Worm (Caenorhabditis elegans): ENCODE data around the gene F35H10.2.
A peak's percentile ranks its signal among the peaks of the same experiment; 100 is the strongest.

The F35H10.2 gene

ce11 chrIV:8328913-8329312, at the start of gene F35H10.2:
F35H10.2 (plus strand) TSS chrIV:8329213.
- TF ChIP-seq nhr-237 (tag; optimal IDR thresholded peaks at IDR 0.05) = no peak
- TF ChIP-seq lin-11 (tag; optimal IDR thresholded peaks at IDR 0.05) = no peak
- no peak for TF ChIP-seq unc-39 (tag; optimal IDR thresholded peaks at IDR 0.05)
- no peak for TF ChIP-seq elt-1 (tag; optimal IDR thresholded peaks at IDR 0.05)
- TF ChIP-seq ztf-4 (tag; optimal IDR thresholded peaks at IDR 0.05) = no peak
- TF ChIP-seq nhr-21 (tag; optimal IDR thresholded peaks at IDR 0.05) = no peak
- no peak for TF ChIP-seq elt-3 (tag; optimal IDR thresholded peaks at IDR 0.05)
- TF ChIP-seq blmp-1 (tag; optimal IDR thresholded peaks at IDR 0.05; ENCODE audit: insufficient read depth) = no peak
- TF ChIP-seq unc-62 (GFP tag; optimal IDR thresholded peaks at IDR 0.05) = no peak
- TF ChIP-seq ceh-82 (tag; optimal IDR thresholded peaks at IDR 0.05) = no peak
- TF ChIP-seq egl-27 (tag; optimal IDR thresholded peaks at IDR 0.05) = no peak
- no peak for TF ChIP-seq nhr-129 (tag; optimal IDR thresholded peaks at IDR 0.05)
- TF ChIP-seq gmeb-1 (tag; optimal IDR thresholded peaks at IDR 0.05) = no peak
- no peak for TF ChIP-seq lsy-2 (tag; optimal IDR thresholded peaks at IDR 0.05)
- no peak for TF ChIP-seq mab-5 (tag; optimal IDR thresholded peaks at IDR 0.05)

ce11 chrIV:8283214-8283613, 45.8 kb upstream of the F35H10.2 start:
- TF ChIP-seq nhr-23 (tag; optimal IDR thresholded peaks at IDR 0.05) = no peak
- TF ChIP-seq unc-55 (GFP tag; optimal IDR thresholded peaks at IDR 0.05) = peak; percentile 63
- TF ChIP-seq crh-2 (tag; optimal IDR thresholded peaks at IDR 0.05) = no peak
- TF ChIP-seq egl-27 (tag; optimal IDR thresholded peaks at IDR 0.05) = no peak
- TF ChIP-seq C34F6.9 (tag; optimal IDR thresholded peaks at IDR 0.05) = no peak
- TF ChIP-seq mdl-1 (tag; optimal IDR thresholded peaks at IDR 0.05) = no peak
- no peak for TF ChIP-seq ceh-82 (tag; optimal IDR thresholded peaks at IDR 0.05)
- no peak for TF ChIP-seq lin-11 (tag; optimal IDR thresholded peaks at IDR 0.05)
- TF ChIP-seq unc-39 (tag; optimal IDR thresholded peaks at IDR 0.05) = no peak

ce11 chrIV:8286352-8286751, 42.7 kb upstream of the F35H10.2 start, which contains the start of gene K07H8.9:
K07H8.9 (minus strand) TSS chrIV:8286476.
- TF ChIP-seq aly-2 (tag; optimal IDR thresholded peaks at IDR 0.05) = no peak
- TF ChIP-seq peb-1 (tag; optimal IDR thresholded peaks at IDR 0.05) = no peak
- no peak for TF ChIP-seq zag-1 (tag; optimal IDR thresholded peaks at IDR 0.05)
- no peak for TF ChIP-seq C34F6.9 (tag; optimal IDR thresholded peaks at IDR 0.05)
- TF ChIP-seq nhr-11 (tag; optimal IDR thresholded peaks at IDR 0.05) = no peak
- TF ChIP-seq nhr-6 (tag; optimal IDR thresholded peaks at IDR 0.05) = no peak

ce11 chrIV:8287287-8287686, 41.7 kb upstream of the F35H10.2 start:
- TF ChIP-seq lin-13 (GFP tag; optimal IDR thresholded peaks at IDR 0.05) (no peak), nhr-23 (tag; optimal IDR thresholded peaks at IDR 0.05) (no peak), R02D3.7 (tag; optimal IDR thresholded peaks at IDR 0.05) (no peak), mab-5 (tag; optimal IDR thresholded peaks at IDR 0.05) (no peak), nhr-6 (tag; optimal IDR thresholded peaks at IDR 0.05) (no peak), nhr-25 (tag; optimal IDR thresholded peaks at IDR 0.05) (no peak), fos-1 (tag; optimal IDR thresholded peaks at IDR 0.05) (no peak), blmp-1 (tag; optimal IDR thresholded peaks at IDR 0.05; ENCODE audit: insufficient read depth) (no peak), ZK546.5 (tag; optimal IDR thresholded peaks at IDR 0.05) (no peak), ceh-16 (tag; optimal IDR thresholded peaks at IDR 0.05) (no peak), ztf-1 (GFP tag; conservative IDR thresholded peaks at IDR 0.05) (no peak), nhr-21 (tag; optimal IDR thresholded peaks at IDR 0.05) (no peak), mbf-1 (tag; optimal IDR thresholded peaks at IDR 0.05) (no peak), lin-11 (tag; optimal IDR thresholded peaks at IDR 0.05) (no peak)

ce11 chrIV:8289105-8289504, 39.9 kb upstream of the F35H10.2 start:
- TF ChIP-seq unc-55 (GFP tag; optimal IDR thresholded peaks at IDR 0.05) (no peak), zag-1 (tag; optimal IDR thresholded peaks at IDR 0.05) (no peak), sma-9 (GFP tag; optimal IDR thresholded peaks at IDR 0.05) (no peak), sma-9 (tag; optimal IDR thresholded peaks at IDR 0.05) (no peak), nhr-11 (tag; optimal IDR thresholded peaks at IDR 0.05) (no peak), lin-13 (GFP tag; optimal IDR thresholded peaks at IDR 0.05) (no peak), lin-11 (tag; optimal IDR thresholded peaks at IDR 0.05) (no peak), mab-5 (tag; optimal IDR thresholded peaks at IDR 0.05) (no peak), sem-4 (tag; optimal IDR thresholded peaks at IDR 0.05) (no peak), ztf-1 (GFP tag; conservative IDR thresholded peaks at IDR 0.05) (no peak), dmd-4 (tag; optimal IDR thresholded peaks at IDR 0.05) (no peak), mbf-1 (tag; optimal IDR thresholded peaks at IDR 0.05) (no peak), lin-39 (tag; optimal IDR thresholded peaks at IDR 0.05) (no peak), mdl-1 (tag; optimal IDR thresholded peaks at IDR 0.05) (no peak)
